Worm (Caenorhabditis elegans): ENCODE results near the gene molo-1.
A peak's percentile ranks its signal among the peaks of the same experiment; 100 is the strongest.

molo-1 gene

DNA sequence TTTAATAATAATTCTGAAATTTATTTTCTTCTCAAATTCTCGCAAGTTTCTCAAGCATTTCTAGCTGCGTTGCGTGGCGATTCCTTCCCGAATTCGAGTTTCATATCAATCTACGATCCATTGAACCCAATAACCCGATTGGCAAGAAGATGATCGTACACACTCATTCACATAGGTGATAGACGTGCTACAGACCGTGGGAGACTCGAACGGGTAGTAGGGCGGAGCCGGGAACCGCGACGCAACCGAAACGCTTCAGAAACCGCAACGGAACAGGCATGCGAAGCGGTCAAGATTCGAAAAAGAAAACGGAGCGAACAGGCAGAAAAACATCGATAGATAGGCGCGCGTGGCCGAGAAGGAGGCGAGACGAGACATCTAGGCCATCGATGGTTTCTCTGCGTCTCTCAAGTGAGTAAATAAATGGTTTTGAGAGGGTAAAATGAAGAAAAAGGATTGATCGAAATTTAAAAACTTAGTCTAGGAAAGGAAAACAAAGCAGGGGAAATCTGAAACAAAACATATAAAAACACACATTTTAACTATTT, 29.7 kb downstream of the molo-1 start, which contains the start of gene madf-11 (continued):
- TF ChIP-seq mel-28 (tag; optimal IDR thresholded peaks at IDR 0.05; ENCODE audit: borderline replicate concordance) (no peak), ets-4 (GFP tag; optimal IDR thresholded peaks at IDR 0.05) (peak; percentile 5), D2030.7 (GFP tag; IDR thresholded peaks at IDR 0.05) (no peak), B0336.3 (GFP tag; IDR thresholded peaks at IDR 0.05) (no peak), snpc-1.1 (tag; optimal IDR thresholded peaks at IDR 0.05; ENCODE audit: insufficient read depth) (no peak), ztf-18 (tag; optimal IDR thresholded peaks at IDR 0.05) (peak; percentile 9), B0035.1 (tag; optimal IDR thresholded peaks at IDR 0.05) (no peak), hmg-1.2 (GFP tag; IDR thresholded peaks at IDR 0.05) (peak; percentile 57; the same call in 1 of the 2 replicates), zim-3 (tag; optimal IDR thresholded peaks at IDR 0.05) (no peak), F49E8.2 (tag; optimal IDR thresholded peaks at IDR 0.05; ENCODE audit: insufficient read depth) (no peak), mcd-1 (GFP tag; IDR thresholded peaks at IDR 0.05) (peak; percentile 66), dpff-1 (tag; optimal IDR thresholded peaks at IDR 0.05) (no peak), ztf-6 (GFP tag; IDR thresholded peaks at IDR 0.05) (no peak), tbp1 (GFP tag; optimal IDR thresholded peaks at IDR 0.05) (peak; percentile 31), chd-7 (tag; optimal IDR thresholded peaks at IDR 0.05) (no peak), tbx-9 (tag; optimal IDR thresholded peaks at IDR 0.05; ENCODE audit: borderline replicate concordance) (no peak), somi-1 (GFP tag; optimal IDR thresholded peaks at IDR 0.05) (no peak), lsl-1 (GFP tag; optimal IDR thresholded peaks at IDR 0.05) (no peak), nhr-120 (GFP tag; IDR thresholded peaks at IDR 0.05) (no peak), F57C9.4 (tag; optimal IDR thresholded peaks at IDR 0.05) (no peak), hsf-1 (GFP tag; IDR thresholded peaks at IDR 0.05) (no peak), repo-1 (tag; optimal IDR thresholded peaks at IDR 0.05) (no peak), rpc-1 (optimal IDR thresholded peaks at IDR 0.05) (no peak), rpc-1 (tag; optimal IDR thresholded peaks at IDR 0.05) (no peak), nhr-80 (tag; optimal IDR thresholded peaks at IDR 0.05) (peak; percentile 53), madf-6 (GFP tag; IDR thresholded peaks at IDR 0.05) (no peak), egl-18 (GFP tag; IDR thresholded peaks at IDR 0.05) (no peak), K11D2.4 (GFP tag; IDR thresholded peaks at IDR 0.05) (0 out of 2 replicates have a peak, but pooled peaks have one; percentile 17), F55B11.4 (tag; optimal IDR thresholded peaks at IDR 0.05; ENCODE audit: borderline replicate concordance, insufficient read depth) (no peak), nhr-27 (tag; optimal IDR thresholded peaks at IDR 0.05) (no peak), gei-17 (GFP tag; optimal IDR thresholded peaks at IDR 0.05) (no peak), B0019.2 (GFP tag; conservative IDR thresholded peaks at IDR 0.05) (no peak), aptf-3 (GFP tag; IDR thresholded peaks at IDR 0.05) (no peak), madf-10 (tag; optimal IDR thresholded peaks at IDR 0.05) (peak; percentile 7), attf-3 (GFP tag; conservative IDR thresholded peaks at IDR 0.05) (peak; percentile 31; the same call in 1 of the 2 replicates), rcor-1 (GFP tag; IDR thresholded peaks at IDR 0.05) (peak; percentile 34; the same call in 1 of the 2 replicates), lin-54 (GFP tag; optimal IDR thresholded peaks at IDR 0.05) (peak; percentile 60), K12H6.12 (tag; optimal IDR thresholded peaks at IDR 0.05) (peak; percentile 62), ztf-22 (GFP tag; optimal IDR thresholded peaks at IDR 0.05) (no peak), rec-8 (tag; optimal IDR thresholded peaks at IDR 0.05) (no peak), B0261.1 (tag; optimal IDR thresholded peaks at IDR 0.05) (no peak), ccch-3 (GFP tag; optimal IDR thresholded peaks at IDR 0.05) (no peak), cebp-2 (GFP tag; IDR thresholded peaks at IDR 0.05) (no peak), him-1 (tag; optimal IDR thresholded peaks at IDR 0.05) (no peak), ceh-100 (GFP tag; IDR thresholded peaks at IDR 0.05) (peak; percentile 19; the same call in 1 of the 2 replicates), unc-62 (GFP tag; optimal IDR thresholded peaks at IDR 0.05) (no peak), egl-44 (GFP tag; IDR thresholded peaks at IDR 0.05) (no peak), ceh-58 (GFP tag; IDR thresholded peaks at IDR 0.05) (no peak)

Data from whole organism, young adult.